Fruit fly (Drosophila melanogaster) S2 (cell line): Measurements from ENCODE around the gene Keap1.

ENCODE experiments used
- CG8478 ChIP-seq: fragments of >200 bp; optimal IDR thresholded peaks from 2 replicates; lab custom pipeline; 2018
- CTCF ChIP-seq, 2 experiments: fragments of >200 bp; optimal IDR thresholded peaks; 2 replicates each; lab custom pipeline; 2018

- TF ChIP-seq CTCF (optimal IDR thresholded peaks at IDR 0.05; lab: Kevin White, UChicago) (no peak), CG8478 (lab: Kevin White, UChicago) (no peak)
Observed at dm6 chr3R:17122796-17123504, 43.2 kb upstream of the Keap1 start.
